Worm (Caenorhabditis elegans) whole organism, early embryonic: Measurements from ENCODE around the gene pap-2.

Experiments used
- B0310.2 ChIP-seq: sonication (generic microtip); optimal IDR thresholded peaks from 2 replicates; lab custom pipeline; 2016; ENCODE audit warnings: mild to moderate bottlenecking, missing genetic modification characterization, missing compliant biosample characterization
- F13C5.2 ChIP-seq: sonication (generic microtip); optimal IDR thresholded peaks from 2 replicates; lab custom pipeline; 2017; ENCODE audit warnings: mild to moderate bottlenecking, missing genetic modification characterization, inconsistent platforms, missing compliant biosample characterization
- ama-1 ChIP-seq: fragments of 150-350 bp; optimal IDR thresholded peaks from 2 replicates; lab custom pipeline; 2014
- ceh-36 ChIP-seq: sonication (generic microtip); optimal IDR thresholded peaks from 2 replicates; lab custom pipeline; 2016; ENCODE audit warnings: missing genetic modification characterization, inconsistent platforms, missing compliant biosample characterization
- flt-1 ChIP-seq: fragments of 200-800 bp; sonication (Bioruptor generic); IDR thresholded peaks from 2 replicates; pipeline ENCODE4 v1.3.6; 2022; ENCODE audit warnings: missing genetic modification characterization, missing compliant biosample characterization
- hmg-4 ChIP-seq: fragments of 200-800 bp; sonication (Bioruptor generic); optimal IDR thresholded peaks from 2 replicates; lab custom pipeline; 2018; ENCODE audit warnings: mild to moderate bottlenecking, missing genetic modification characterization, missing compliant biosample characterization
- tbx-37 ChIP-seq: fragments of 200-800 bp; sonication (Bioruptor generic); conservative IDR thresholded peaks from 2 replicates; pipeline ENCODE4 v1.3.6; 2022; ENCODE audit warnings: missing genetic modification reagents, missing genetic modification characterization, missing compliant biosample characterization

DNA sequence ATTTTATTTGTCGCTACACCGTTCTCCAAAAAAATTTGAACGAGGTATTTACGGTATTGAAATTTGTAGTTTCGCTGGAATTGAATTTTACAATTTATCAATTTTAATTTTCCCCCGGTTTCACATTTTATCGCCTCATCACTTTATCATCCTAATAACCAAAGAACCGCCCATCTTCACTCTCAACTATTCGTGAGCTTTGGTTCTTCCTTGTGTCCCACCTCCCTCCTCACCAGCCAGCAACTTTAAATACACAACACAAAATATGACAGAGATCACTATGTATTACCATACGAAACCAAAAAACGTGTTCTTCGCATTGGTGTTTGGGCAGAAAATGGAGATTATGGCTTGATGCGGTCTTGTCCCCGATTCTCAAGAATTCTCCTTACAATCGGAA, 5.1 kb downstream of the pap-2 start:
- TF ChIP-seq hmg-4 (GFP tag; lab: Kevin White, UChicago), result no peak
- no peak for TF ChIP-seq ama-1 (lab: Kevin White, UChicago)
- no peak for TF ChIP-seq ceh-36 (tag; lab: Kevin White, UChicago)
- TF ChIP-seq F13C5.2 (tag; lab: Kevin White, UChicago), result no peak
- no peak for TF ChIP-seq B0310.2 (tag; lab: Kevin White, UChicago)
- no peak for TF ChIP-seq flt-1 (GFP tag; lab: Robert Waterston, UW)
- no peak for TF ChIP-seq tbx-37
